Worm (Caenorhabditis elegans): ENCODE data around the gene F14H8.2.

DNA sequence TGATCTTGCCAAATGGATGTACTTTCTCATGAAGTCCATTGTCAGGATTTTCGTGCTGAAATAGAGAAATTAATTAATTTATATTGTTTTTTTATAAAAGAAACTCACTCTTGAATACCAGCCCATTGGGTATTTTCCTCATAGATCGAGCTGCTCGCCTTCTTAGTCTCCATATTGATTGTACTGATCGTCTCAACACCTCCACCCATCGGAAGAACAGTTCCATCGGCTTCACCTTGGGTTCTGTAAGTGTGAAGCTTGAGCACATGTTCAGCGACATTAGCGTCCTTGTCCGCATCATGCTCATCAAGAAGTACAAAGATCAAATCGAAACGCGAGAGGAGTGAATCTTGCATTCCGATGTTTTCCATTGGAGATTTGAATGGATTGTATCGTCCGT is 37.6 kb upstream of the F14H8.2 start:
- no peak for TF ChIP-seq lir-3 (tag; optimal IDR thresholded peaks at IDR 0.05)
- TF ChIP-seq ztf-7 (tag; optimal IDR thresholded peaks at IDR 0.05): no peak
- no peak for TF ChIP-seq zip-2 (tag; optimal IDR thresholded peaks at IDR 0.05)
- TF ChIP-seq ctbp-1 (GFP tag; IDR thresholded peaks at IDR 0.05): no peak
- TF ChIP-seq snpc-4 (tag; optimal IDR thresholded peaks at IDR 0.05): no peak
- no peak for TF ChIP-seq nhr-41 (GFP tag; IDR thresholded peaks at IDR 0.05)
- no peak for TF ChIP-seq nhr-28 (tag; optimal IDR thresholded peaks at IDR 0.05)
- no peak for TF ChIP-seq unc-39 (tag; optimal IDR thresholded peaks at IDR 0.05)
- TF ChIP-seq rbr-2 (tag; optimal IDR thresholded peaks at IDR 0.05): no peak
